Worm (Caenorhabditis elegans): ENCODE data around the gene fbxa-156.
"Not testable (repeated sequence)": the region's sequence is repeated elsewhere in the genome, so short reads cannot be mapped to it uniquely, and the experiment has no call there.

Gene fbxa-156

DNA sequence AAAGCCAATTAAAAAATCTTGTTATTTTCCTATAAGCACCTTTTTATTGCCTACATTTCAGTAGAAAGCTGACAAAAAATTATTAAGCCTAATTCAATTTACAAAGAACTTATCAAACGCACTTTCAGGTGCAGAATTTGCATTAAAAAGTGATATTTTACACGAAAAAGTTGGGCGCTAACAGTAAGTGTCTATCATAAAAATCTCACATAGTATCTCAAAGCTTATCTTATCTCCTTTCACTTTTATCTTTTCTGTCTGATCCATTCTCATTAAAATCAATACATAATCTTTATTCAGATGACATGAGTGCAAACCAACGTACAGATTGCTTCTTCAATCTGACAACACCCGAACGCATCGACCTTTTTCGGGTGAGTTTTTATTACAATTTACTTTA lies 13.4 kb upstream of the fbxa-156 start, which contains the start of gene dcar-1:
Gene dcar-1 (plus strand): TSS at position 301 of the 400 bp plus-strand sequence.
- peak; percentile 36 for TF ChIP-seq elt-3 (tag; optimal IDR thresholded peaks at IDR 0.05)
- TF ChIP-seq unc-62 (GFP tag; optimal IDR thresholded peaks at IDR 0.05), result no peak

DNA sequence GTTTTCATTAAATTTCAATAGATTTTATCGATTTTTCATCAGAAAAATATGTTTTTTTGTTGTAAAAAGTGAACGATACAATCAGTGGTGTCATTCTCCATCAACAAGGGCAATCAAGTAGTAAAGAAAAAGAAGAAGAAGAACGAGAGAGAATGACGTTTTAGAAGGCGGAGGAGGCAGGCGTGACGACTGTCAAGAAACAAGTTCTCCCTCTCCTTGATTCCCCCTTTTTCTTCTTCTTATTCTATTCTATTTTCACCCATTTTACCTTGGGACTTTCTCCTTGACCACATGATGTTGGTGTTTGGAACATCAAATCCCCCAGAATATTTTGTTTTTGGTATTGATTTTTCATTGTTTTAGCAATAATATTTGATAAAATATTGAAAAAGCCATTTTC lies 9.2 kb upstream of the fbxa-156 start:
- TF ChIP-seq ztf-11 (tag; optimal IDR thresholded peaks at IDR 0.05), result no peak
- no peak for TF ChIP-seq nhr-2 (tag; optimal IDR thresholded peaks at IDR 0.05)
- TF ChIP-seq nhr-76 (tag; optimal IDR thresholded peaks at IDR 0.05), result no peak
- TF ChIP-seq sptf-1 (tag; optimal IDR thresholded peaks at IDR 0.05), result no peak
- no peak for TF ChIP-seq ham-2 (GFP tag; optimal IDR thresholded peaks at IDR 0.05)
- no peak for TF ChIP-seq unc-39 (tag; optimal IDR thresholded peaks at IDR 0.05)
- no peak for TF ChIP-seq nhr-237 (tag; optimal IDR thresholded peaks at IDR 0.05)
- no peak for TF ChIP-seq ces-1 (GFP tag; optimal IDR thresholded peaks at IDR 0.05)

DNA sequence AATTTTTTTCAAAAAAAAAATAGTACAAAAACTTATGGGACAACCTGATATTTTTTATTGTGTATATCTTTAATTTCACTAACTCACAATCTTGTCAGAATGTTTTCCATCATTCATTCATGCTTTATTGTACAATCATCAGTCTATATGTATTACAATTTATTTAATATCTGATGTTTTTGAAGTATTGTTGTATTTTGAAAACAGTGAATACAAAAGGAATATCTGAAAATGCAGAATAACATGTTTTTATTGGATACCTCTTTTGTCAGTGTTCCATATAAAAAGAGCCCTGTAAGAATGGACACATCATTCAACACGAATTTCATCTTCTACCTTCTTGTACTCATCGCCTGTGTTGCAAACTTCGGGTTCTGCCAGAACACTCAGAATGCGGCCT lies 7.2 kb upstream of the fbxa-156 start, which contains the start of gene C06H5.14:
Gene C06H5.14 (plus strand): TSS at position 301 of the 400 bp plus-strand sequence.
- TF ChIP-seq snpc-4 (tag; optimal IDR thresholded peaks at IDR 0.05); hlh-1 (tag; optimal IDR thresholded peaks at IDR 0.05); ceh-83 (GFP tag; optimal IDR thresholded peaks at IDR 0.05): not testable (repeated sequence)

DNA sequence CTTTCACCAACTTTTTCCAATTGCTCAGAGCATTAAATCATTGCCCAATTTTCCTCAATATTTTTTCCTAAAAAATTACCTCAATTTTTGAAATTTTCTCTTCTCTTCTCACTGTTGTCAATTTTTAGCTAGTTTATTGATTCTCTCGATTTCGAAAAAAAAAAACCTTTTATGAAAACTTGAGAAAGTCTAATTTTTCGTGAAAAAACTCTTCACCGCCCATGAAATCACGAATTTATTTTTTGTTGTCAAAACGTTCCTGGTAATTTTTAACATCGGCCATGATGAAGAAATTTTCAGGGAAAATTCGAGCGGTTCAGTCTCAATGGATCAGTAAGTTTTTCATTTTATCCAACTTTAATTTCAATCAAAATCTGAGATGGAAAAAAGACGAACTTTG lies 2.9 kb upstream of the fbxa-156 start, which contains the start of gene fbxa-157:
Gene fbxa-157 (plus strand): TSS at position 301 of the 400 bp plus-strand sequence.
- TF ChIP-seq ceh-83 (GFP tag; optimal IDR thresholded peaks at IDR 0.05), result no peak
- TF ChIP-seq elt-3 (tag; optimal IDR thresholded peaks at IDR 0.05), result no peak
- TF ChIP-seq nhr-28 (tag; optimal IDR thresholded peaks at IDR 0.05), result no peak
- no peak for TF ChIP-seq M03D4.4 (tag; optimal IDR thresholded peaks at IDR 0.05)
- no peak for TF ChIP-seq sptf-1 (tag; optimal IDR thresholded peaks at IDR 0.05)
- no peak for TF ChIP-seq mab-5 (tag; optimal IDR thresholded peaks at IDR 0.05)
- no peak for TF ChIP-seq blmp-1 (tag; optimal IDR thresholded peaks at IDR 0.05)
- no peak for TF ChIP-seq nhr-2 (tag; optimal IDR thresholded peaks at IDR 0.05)
- TF ChIP-seq unc-62 (GFP tag; optimal IDR thresholded peaks at IDR 0.05), result no peak
- TF ChIP-seq ztf-11 (tag; optimal IDR thresholded peaks at IDR 0.05), result no peak
- no peak for TF ChIP-seq zip-8 (tag; optimal IDR thresholded peaks at IDR 0.05)
- no peak for TF ChIP-seq nhr-76 (tag; optimal IDR thresholded peaks at IDR 0.05)
- no peak for TF ChIP-seq unc-120 (tag; optimal IDR thresholded peaks at IDR 0.05; ENCODE audit: poor library complexity, severe bottlenecking)

DNA sequence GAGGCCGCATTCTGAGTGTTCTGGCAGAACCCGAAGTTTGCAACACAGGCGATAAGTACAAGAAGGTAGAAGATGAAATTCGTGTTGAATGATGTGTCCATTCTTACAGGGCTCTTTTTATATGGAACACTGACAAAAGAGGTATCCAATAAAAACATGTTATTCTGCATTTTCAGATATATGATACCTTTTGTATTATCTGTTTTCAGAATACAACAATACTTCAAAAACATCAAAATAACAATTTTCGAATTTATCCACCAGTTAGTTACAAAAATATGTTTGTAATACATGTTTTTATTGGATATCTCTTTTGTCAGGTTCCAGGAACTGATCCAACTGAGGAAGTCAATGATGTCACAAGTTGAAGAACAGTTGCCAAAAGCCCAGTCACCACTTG lies 1.1 kb upstream of the fbxa-156 start, which contains the start of gene C06H5.13:
Gene C06H5.13 (minus strand): TSS at position 101 of the 400 bp plus-strand sequence.
- not testable (repeated sequence) for TF ChIP-seq ceh-83 (GFP tag; optimal IDR thresholded peaks at IDR 0.05); sptf-1 (tag; optimal IDR thresholded peaks at IDR 0.05); ces-1 (GFP tag; optimal IDR thresholded peaks at IDR 0.05)

DNA sequence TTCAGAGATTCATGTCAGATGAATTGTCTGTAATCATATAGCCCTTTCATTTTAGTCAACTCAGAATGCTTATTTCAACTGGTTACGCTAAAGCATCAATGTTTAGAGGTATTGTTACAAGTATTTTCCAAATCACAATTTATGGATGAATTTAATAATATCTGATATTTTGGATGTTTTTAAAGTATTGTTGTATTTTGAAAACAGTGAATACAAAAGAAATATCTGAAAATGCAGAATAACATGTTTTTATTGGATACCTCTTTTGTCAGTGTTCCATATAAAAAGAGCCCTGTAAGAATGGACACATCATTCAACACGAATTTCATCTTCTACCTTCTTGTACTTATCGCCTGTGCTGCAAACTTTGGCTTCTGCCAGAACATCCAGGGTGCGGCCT lies 2.1 kb downstream of the fbxa-156 start, which contains the start of gene C06H5.12:
Gene C06H5.12 (plus strand): TSS at position 301 of the 400 bp plus-strand sequence.
- TF ChIP-seq lsy-2 (tag; optimal IDR thresholded peaks at IDR 0.05); blmp-1 (tag; optimal IDR thresholded peaks at IDR 0.05); drap-1 (GFP tag; optimal IDR thresholded peaks at IDR 0.05): not testable (repeated sequence)

DNA sequence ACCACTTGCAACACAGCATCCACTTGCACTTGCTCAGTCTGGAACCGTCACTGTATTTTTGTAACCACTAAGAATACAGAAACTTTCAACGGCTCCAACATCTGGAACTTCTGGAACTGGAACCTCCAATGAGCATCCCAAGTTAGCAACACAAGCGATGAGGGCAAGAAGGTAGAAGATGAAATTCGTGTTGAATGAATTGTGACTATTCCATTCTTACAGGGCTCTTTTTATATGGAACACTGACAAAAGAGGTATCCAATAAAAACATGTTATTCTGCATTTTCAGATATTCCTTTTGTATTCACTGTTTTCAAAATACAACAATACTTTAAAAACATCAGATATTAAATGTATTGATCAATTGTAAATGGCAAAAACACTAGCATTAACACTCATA lies 2.6 kb downstream of the fbxa-156 start, which contains the start of gene C06H5.11:
Gene C06H5.11 (minus strand): TSS at position 101 of the 400 bp plus-strand sequence.
- not testable (repeated sequence) for TF ChIP-seq ces-1 (GFP tag; optimal IDR thresholded peaks at IDR 0.05); ceh-43 (GFP tag; optimal IDR thresholded peaks at IDR 0.05); blmp-1 (tag; optimal IDR thresholded peaks at IDR 0.05)

DNA sequence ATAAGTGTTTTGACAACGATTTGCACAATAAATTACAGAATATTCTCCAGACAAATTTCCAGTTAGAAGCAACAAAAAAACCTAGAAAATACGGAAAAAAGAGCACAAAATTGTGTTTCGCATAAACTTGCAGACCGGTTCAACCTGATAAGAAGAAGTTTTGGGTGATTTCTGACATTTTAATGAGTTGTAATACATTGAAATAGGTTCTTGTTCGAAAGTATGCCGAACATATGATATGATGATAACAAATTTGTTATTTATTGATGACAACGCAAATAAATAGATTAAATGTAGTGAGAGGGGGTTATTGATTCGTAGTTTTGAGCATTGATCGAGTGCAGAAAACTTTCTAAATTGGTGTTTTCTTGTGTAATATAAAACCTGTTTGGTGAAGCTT lies 5.3 kb downstream of the fbxa-156 start:
- TF ChIP-seq ham-2 (GFP tag; optimal IDR thresholded peaks at IDR 0.05) (no peak), bed-3 (GFP tag; optimal IDR thresholded peaks at IDR 0.05) (no peak), tbx-8 (GFP tag; optimal IDR thresholded peaks at IDR 0.05) (no peak), flh-1 (GFP tag; optimal IDR thresholded peaks at IDR 0.05) (no peak), ces-1 (GFP tag; optimal IDR thresholded peaks at IDR 0.05) (no peak), snpc-4 (tag; optimal IDR thresholded peaks at IDR 0.05) (no peak), nhr-12 (tag; optimal IDR thresholded peaks at IDR 0.05) (no peak), ztf-11 (tag; optimal IDR thresholded peaks at IDR 0.05) (no peak), mep-1 (tag; optimal IDR thresholded peaks at IDR 0.05) (no peak), sem-2 (GFP tag; optimal IDR thresholded peaks at IDR 0.05) (no peak), elt-3 (tag; optimal IDR thresholded peaks at IDR 0.05) (no peak), blmp-1 (tag; optimal IDR thresholded peaks at IDR 0.05) (no peak), zip-8 (tag; optimal IDR thresholded peaks at IDR 0.05) (no peak), mls-2 (tag; optimal IDR thresholded peaks at IDR 0.05) (no peak), hlh-1 (tag; optimal IDR thresholded peaks at IDR 0.05) (no peak)
